Worm (Caenorhabditis elegans): ENCODE measurements around the gene fbxb-37.

DNA sequence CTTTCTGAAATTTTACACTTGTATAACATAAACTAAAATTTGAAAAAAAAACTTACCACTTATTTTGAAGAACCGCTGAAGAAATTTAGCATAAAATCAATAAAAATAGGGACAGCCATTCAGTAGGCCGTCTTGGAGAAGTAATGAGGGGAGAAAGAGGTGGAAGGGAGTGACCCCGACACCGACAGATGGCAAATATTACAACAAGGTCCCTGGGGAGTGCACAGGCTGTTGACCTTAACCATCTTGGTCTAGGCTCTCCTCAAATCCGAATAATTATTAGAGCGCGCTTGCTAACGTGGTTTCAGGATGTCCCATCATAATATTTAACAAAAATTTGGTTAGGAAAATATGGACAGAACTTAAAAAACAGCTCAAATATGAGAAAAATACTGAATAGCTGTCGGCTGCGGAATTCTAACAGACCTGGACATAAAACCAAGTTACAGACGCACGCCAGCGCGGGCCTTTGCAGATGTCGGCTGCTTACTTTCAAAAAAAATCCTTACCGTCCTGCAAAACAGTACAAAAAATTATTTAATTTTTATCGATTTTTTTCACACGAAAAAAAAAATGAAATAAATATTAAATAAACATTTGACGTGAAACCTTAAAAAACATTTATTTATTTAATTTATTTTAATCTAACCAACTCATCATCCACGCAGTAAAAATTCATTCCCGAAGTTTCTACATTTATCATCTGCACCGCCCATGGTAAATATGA lies 1.4 kb upstream of the fbxb-37 start, which contains the start of gene T16A1.2:
- no peak for TF ChIP-seq cebp-1 (GFP tag; IDR thresholded peaks at IDR 0.05)
- no peak for TF ChIP-seq cebp-1 (tag; optimal IDR thresholded peaks at IDR 0.05)
- TF ChIP-seq ama-1 (optimal IDR thresholded peaks at IDR 0.05), result no peak
- TF ChIP-seq ama-1 (GFP tag; optimal IDR thresholded peaks at IDR 0.05), result no peak
- TF ChIP-seq dpl-1 (GFP tag; optimal IDR thresholded peaks at IDR 0.05), result no peak
- no peak for TF ChIP-seq him-1 (tag; optimal IDR thresholded peaks at IDR 0.05)
- TF ChIP-seq ztf-28 (GFP tag; IDR thresholded peaks at IDR 0.05), result no peak
- TF ChIP-seq unc-130 (GFP tag; optimal IDR thresholded peaks at IDR 0.05), result no peak
- TF ChIP-seq T26A5.8 (tag; optimal IDR thresholded peaks at IDR 0.05), result no peak
- TF ChIP-seq lin-54 (GFP tag; optimal IDR thresholded peaks at IDR 0.05), result no peak
- TF ChIP-seq C06A6.2 (GFP tag; conservative IDR thresholded peaks at IDR 0.05), result no peak
- no peak for TF ChIP-seq ceh-79 (tag; optimal IDR thresholded peaks at IDR 0.05)
- TF ChIP-seq pha-4 (tag; optimal IDR thresholded peaks at IDR 0.05), result no peak
